Fruit fly (Drosophila melanogaster) whole organism, prepupa: Measurements from ENCODE around the gene Sry-alpha.
A peak's percentile ranks its signal among the peaks of the same experiment; 100 is the strongest.

Experiments
- Blimp-1 ChIP-seq: fragments of 200-800 bp; sonication (Bioruptor generic); optimal IDR thresholded peaks from 3 replicates; lab custom pipeline; 2017; ENCODE audit warnings: missing biosample characterization, missing genetic modification characterization, mild to moderate bottlenecking, moderate library complexity, missing genetic modification reagents
- CG10631 ChIP-seq: fragments of 200-800 bp; sonication (Bioruptor generic); optimal IDR thresholded peaks from 2 replicates; lab custom pipeline; 2016; ENCODE audit warnings: missing biosample characterization, missing genetic modification characterization
- CG10669 ChIP-seq: fragments of 200-800 bp; sonication (Bioruptor generic); optimal IDR thresholded peaks from 3 replicates; lab custom pipeline; 2018; ENCODE audit warnings: missing biosample characterization, mild to moderate bottlenecking, missing genetic modification characterization, moderate library complexity
- CG11762 ChIP-seq: fragments of 200-800 bp; sonication (Bioruptor generic); optimal IDR thresholded peaks from 3 replicates; lab custom pipeline; 2016; ENCODE audit warnings: missing biosample characterization, missing genetic modification characterization; ENCODE audit not compliant: insufficient read depth
- CG11902 ChIP-seq: fragments of 200-800 bp; sonication (Bioruptor generic); optimal IDR thresholded peaks from 3 replicates; lab custom pipeline; 2016; ENCODE audit warnings: missing biosample characterization, missing genetic modification characterization
- CG15336 ChIP-seq: fragments of 200-800 bp; sonication (Bioruptor generic); IDR thresholded peaks from 2 replicates; pipeline ENCODE4 v1.3.6; 2022; ENCODE audit warnings: missing biosample characterization, missing genetic modification characterization
- CG16779 ChIP-seq: fragments of 200-800 bp; sonication (Bioruptor generic); optimal IDR thresholded peaks from 3 replicates; lab custom pipeline; 2017; ENCODE audit warnings: missing biosample characterization, mild to moderate bottlenecking, missing genetic modification characterization
- CG3032 ChIP-seq: fragments of 200-800 bp; optimal IDR thresholded peaks from 2 replicates; lab custom pipeline; 2019; ENCODE audit warnings: missing biosample characterization, mild to moderate bottlenecking, missing genetic modification characterization, moderate library complexity
- CG31627 ChIP-seq: fragments of 200-800 bp; sonication (Bioruptor generic); optimal IDR thresholded peaks from 3 replicates; lab custom pipeline; 2016; ENCODE audit warnings: missing biosample characterization, missing genetic modification characterization
- CG32006 ChIP-seq: fragments of 200-800 bp; sonication (Bioruptor generic); optimal IDR thresholded peaks from 3 replicates; lab custom pipeline; 2017; ENCODE audit warnings: missing biosample characterization, mild to moderate bottlenecking, missing genetic modification characterization
- CG3919 ChIP-seq: fragments of 200-800 bp; sonication (Bioruptor generic); optimal IDR thresholded peaks from 3 replicates; lab custom pipeline; 2016; ENCODE audit warnings: missing biosample characterization, missing genetic modification characterization
- CG4318 ChIP-seq: fragments of 200-800 bp; sonication (Bioruptor generic); optimal IDR thresholded peaks from 3 replicates; lab custom pipeline; 2017; ENCODE audit warnings: missing biosample characterization, mild to moderate bottlenecking, missing genetic modification characterization
- CG6163 ChIP-seq: fragments of 200-800 bp; sonication (Bioruptor generic); IDR thresholded peaks from 3 replicates; pipeline ENCODE4 v1.3.6; 2022; ENCODE audit warnings: missing biosample characterization, missing genetic modification characterization
- CG6276 ChIP-seq: fragments of 200-800 bp; sonication (Bioruptor generic); optimal IDR thresholded peaks from 2 replicates; lab custom pipeline; 2017; ENCODE audit warnings: missing biosample characterization, mild to moderate bottlenecking, missing genetic modification characterization
- CG6792 ChIP-seq: fragments of 200-800 bp; sonication (Bioruptor generic); optimal IDR thresholded peaks from 3 replicates; lab custom pipeline; 2016; ENCODE audit warnings: missing biosample characterization, missing genetic modification characterization
- CG6808 ChIP-seq: fragments of 200-800 bp; sonication (Bioruptor generic); optimal IDR thresholded peaks from 3 replicates; lab custom pipeline; 2017; ENCODE audit warnings: missing biosample characterization, missing genetic modification characterization, mild to moderate bottlenecking, moderate library complexity, missing genetic modification reagents
- CG6854 ChIP-seq: fragments of 200-800 bp; sonication (Bioruptor generic); optimal IDR thresholded peaks from 2 replicates; lab custom pipeline; 2017; ENCODE audit warnings: missing biosample characterization, mild to moderate bottlenecking, missing genetic modification characterization
- CG7368 ChIP-seq: fragments of 200-800 bp; sonication (Bioruptor generic); optimal IDR thresholded peaks from 3 replicates; lab custom pipeline; 2016; ENCODE audit warnings: missing biosample characterization, missing genetic modification characterization
- CG8119 ChIP-seq: fragments of 200-800 bp; sonication (Bioruptor generic); IDR thresholded peaks from 3 replicates; pipeline ENCODE4 v1.3.6; 2022; ENCODE audit warnings: missing biosample characterization, missing genetic modification characterization
- CG8319 ChIP-seq: fragments of 200-800 bp; sonication (Bioruptor generic); optimal IDR thresholded peaks from 3 replicates; lab custom pipeline; 2016; ENCODE audit warnings: missing biosample characterization, missing genetic modification characterization
- CG8632 ChIP-seq: fragments of 200-800 bp; sonication (Bioruptor generic); optimal IDR thresholded peaks from 3 replicates; lab custom pipeline; 2016; ENCODE audit warnings: missing biosample characterization, missing genetic modification characterization
- CG9139 ChIP-seq: fragments of 200-800 bp; sonication (Bioruptor generic); optimal IDR thresholded peaks from 3 replicates; lab custom pipeline; 2017; ENCODE audit warnings: missing biosample characterization, mild to moderate bottlenecking, missing genetic modification characterization
- Eip75B ChIP-seq: fragments of 200-800 bp; sonication (Bioruptor generic); optimal IDR thresholded peaks from 3 replicates; lab custom pipeline; 2016; ENCODE audit warnings: missing biosample characterization, missing genetic modification characterization
- Eip78C ChIP-seq: fragments of 200-800 bp; sonication (Bioruptor generic); peaks from one replicate; lab custom pipeline; 2016; ENCODE audit warnings: missing biosample characterization, missing genetic modification characterization
- Ets21C ChIP-seq: fragments of 200-800 bp; sonication (Bioruptor generic); optimal IDR thresholded peaks from 3 replicates; lab custom pipeline; 2016; ENCODE audit warnings: missing biosample characterization, missing genetic modification characterization
- Ets96B ChIP-seq: fragments of 200-800 bp; optimal IDR thresholded peaks from 2 replicates; lab custom pipeline; 2019; ENCODE audit warnings: missing biosample characterization, mild to moderate bottlenecking, missing genetic modification characterization, moderate library complexity
- Gug ChIP-seq: fragments of 200-800 bp; sonication (Bioruptor generic); IDR thresholded peaks from 2 replicates; pipeline ENCODE4 v1.3.6; 2022; ENCODE audit warnings: missing biosample characterization, missing genetic modification characterization
- Hr38 ChIP-seq: sonication (Bioruptor generic); optimal IDR thresholded peaks from 2 replicates; lab custom pipeline; 2016; ENCODE audit warnings: missing biosample characterization, missing genetic modification characterization
- Hr39 ChIP-seq: fragments of 200-800 bp; sonication (Bioruptor generic); optimal IDR thresholded peaks from 2 replicates; lab custom pipeline; 2016; ENCODE audit warnings: missing biosample characterization, missing genetic modification characterization
- Hr4 ChIP-seq: fragments of 200-800 bp; sonication (Bioruptor generic); optimal IDR thresholded peaks from 3 replicates; lab custom pipeline; 2016; ENCODE audit warnings: missing biosample characterization, missing genetic modification characterization
- Met ChIP-seq: fragments of 200-800 bp; sonication (Bioruptor generic); optimal IDR thresholded peaks from 3 replicates; lab custom pipeline; 2016; ENCODE audit warnings: missing biosample characterization, missing genetic modification characterization
- Smox ChIP-seq: fragments of 200-800 bp; sonication (Bioruptor generic); optimal IDR thresholded peaks from 3 replicates; lab custom pipeline; 2016; ENCODE audit warnings: missing biosample characterization, missing genetic modification characterization
- acj6 ChIP-seq: fragments of 200-800 bp; sonication (Bioruptor generic); optimal IDR thresholded peaks from 3 replicates; lab custom pipeline; 2016; ENCODE audit warnings: missing biosample characterization, missing genetic modification characterization
- cyc ChIP-seq: fragments of 200-800 bp; sonication (Bioruptor generic); optimal IDR thresholded peaks from 3 replicates; lab custom pipeline; 2016; ENCODE audit warnings: missing biosample characterization, missing genetic modification characterization
- dsx ChIP-seq: fragments of 200-800 bp; optimal IDR thresholded peaks from 3 replicates; lab custom pipeline; 2019; ENCODE audit warnings: missing biosample characterization, mild to moderate bottlenecking, missing genetic modification characterization, moderate library complexity; ENCODE audit not compliant: poor library complexity, severe bottlenecking
- fd59A ChIP-seq: fragments of 200-800 bp; sonication (Bioruptor generic); optimal IDR thresholded peaks from 2 replicates; lab custom pipeline; 2017; ENCODE audit warnings: missing biosample characterization, mild to moderate bottlenecking, missing genetic modification characterization, missing genetic modification reagents
- fd85E ChIP-seq: fragments of 200-800 bp; sonication (Bioruptor generic); optimal IDR thresholded peaks from 3 replicates; lab custom pipeline; 2016; ENCODE audit warnings: missing biosample characterization, missing genetic modification characterization
- fkh ChIP-seq: fragments of 200-800 bp; sonication (Bioruptor generic); optimal IDR thresholded peaks from 3 replicates; lab custom pipeline; 2017; ENCODE audit warnings: missing biosample characterization, mild to moderate bottlenecking, missing genetic modification characterization, moderate library complexity
- lz ChIP-seq: fragments of 200-800 bp; sonication (Bioruptor generic); optimal IDR thresholded peaks from 3 replicates; lab custom pipeline; 2016; ENCODE audit warnings: missing biosample characterization, missing genetic modification characterization
- pdm3 ChIP-seq: fragments of 200-800 bp; sonication (Bioruptor generic); optimal IDR thresholded peaks from 3 replicates; lab custom pipeline; 2016; ENCODE audit warnings: missing biosample characterization, missing genetic modification characterization
- salr ChIP-seq, 2 experiments: fragments of 200-800 bp; sonication (Bioruptor generic); optimal IDR thresholded peaks; 3 replicates each; lab custom pipeline; 2016 to 2018; ENCODE audit warnings: missing biosample characterization in 2 of 2, missing genetic modification characterization in 2 of 2, mild to moderate bottlenecking in 1 of 2
- spab ChIP-seq: fragments of 200-800 bp; sonication (Bioruptor generic); optimal IDR thresholded peaks from 2 replicates; lab custom pipeline; 2017; ENCODE audit warnings: missing biosample characterization, mild to moderate bottlenecking, missing genetic modification characterization, missing genetic modification reagents
- ss ChIP-seq, 2 experiments: fragments of 200-800 bp; sonication (Bioruptor generic); optimal IDR thresholded peaks; 2 replicates in 1 of 2; 3 replicates in 1 of 2; lab custom pipeline; 2017 to 2018; ENCODE audit warnings: mild to moderate bottlenecking in 2 of 2, missing biosample characterization in 2 of 2, missing genetic modification characterization in 2 of 2, moderate library complexity in 1 of 2
- svp ChIP-seq: fragments of 200-800 bp; sonication (Bioruptor generic); peaks from one replicate; lab custom pipeline; 2016; ENCODE audit warnings: missing biosample characterization, missing genetic modification characterization
- topi ChIP-seq: fragments of 200-800 bp; sonication (Bioruptor generic); optimal IDR thresholded peaks from 3 replicates; lab custom pipeline; 2016; ENCODE audit warnings: missing biosample characterization, missing genetic modification characterization

Sry-alpha gene

DNA sequence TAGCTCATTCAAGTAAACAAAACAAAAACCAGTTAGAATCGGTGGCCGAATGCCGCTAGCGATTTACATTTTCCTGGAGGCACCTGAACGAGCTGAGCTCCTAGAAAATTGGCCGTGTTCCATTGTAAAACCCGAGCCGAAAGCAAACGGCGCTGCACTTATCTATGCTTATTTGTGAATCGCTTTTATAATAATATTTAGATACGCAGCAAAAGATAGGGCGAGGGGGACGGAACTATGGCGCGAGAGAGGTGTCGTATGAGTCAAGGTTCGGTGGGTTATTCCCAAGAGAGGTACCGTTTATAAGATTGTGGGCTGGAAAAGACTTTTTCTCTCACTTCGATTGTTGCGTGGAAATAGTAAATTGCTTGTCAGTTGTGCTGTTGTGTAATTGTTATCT, 24.2 kb downstream of the Sry-alpha start:
- no peak for TF ChIP-seq Eip75B (GFP tag; lab: Kevin White, UChicago)
- TF ChIP-seq CG10669 (GFP tag; lab: Kevin White, UChicago) = no peak
- TF ChIP-seq fd85E = no peak
- no peak for TF ChIP-seq ss (GFP tag; optimal IDR thresholded peaks at IDR 0.05; lab: Kevin White, UChicago)
- no peak for TF ChIP-seq CG6792 (GFP tag; lab: Kevin White, UChicago)
- TF ChIP-seq fkh (GFP tag; lab: Kevin White, UChicago) = peak; percentile 65
- TF ChIP-seq Eip78C (GFP tag; lab: Kevin White, UChicago) = peak; percentile 43
- peak; percentile 45 for TF ChIP-seq svp

DNA sequence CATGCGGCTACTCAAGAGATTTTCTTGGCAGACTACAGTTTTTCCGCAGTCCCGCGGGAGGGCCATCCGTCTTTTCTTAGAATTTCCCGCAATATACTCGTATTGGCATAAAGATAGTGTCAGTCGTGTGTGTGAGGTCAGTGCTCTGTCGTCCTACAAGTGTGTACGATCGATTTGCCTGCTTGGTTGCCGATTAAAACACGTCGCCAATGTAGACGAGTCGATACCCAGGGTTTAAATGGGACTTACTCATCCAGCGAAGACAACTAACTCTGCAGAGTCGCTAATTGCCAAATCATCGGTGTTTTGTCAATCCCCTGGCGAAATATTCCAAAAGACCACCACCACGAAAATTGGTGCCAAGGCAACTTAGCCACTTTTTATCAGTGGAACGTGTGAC, 26.5 kb downstream of the Sry-alpha start:
- TF ChIP-seq Gug (GFP tag; lab: Robert Waterston, UW) (no peak), Eip78C (GFP tag; lab: Kevin White, UChicago) (peak; percentile 25)

DNA sequence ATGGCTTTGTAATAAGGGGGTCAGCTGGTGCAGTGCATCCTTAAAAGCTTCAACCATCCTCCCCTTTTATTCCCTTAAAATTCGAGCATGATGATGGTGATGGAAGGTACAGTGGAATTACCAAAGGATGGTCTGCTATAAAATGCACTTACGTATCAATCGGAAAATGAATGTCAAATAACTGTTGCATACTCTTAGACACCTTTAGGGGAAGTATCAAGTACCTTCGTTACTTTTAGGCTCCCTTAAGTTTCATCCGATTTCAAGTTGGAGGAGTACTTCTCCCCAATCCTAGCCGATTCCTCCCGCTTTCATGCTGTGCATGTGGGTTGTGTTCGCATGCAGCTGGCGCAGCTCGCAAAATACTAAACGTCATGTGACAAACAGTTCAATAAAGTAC, 30.7 kb downstream of the Sry-alpha start:
- TF ChIP-seq lz (GFP tag; lab: Kevin White, UChicago) (no peak), CG11762 (GFP tag; lab: Kevin White, UChicago) (no peak), Gug (GFP tag; lab: Robert Waterston, UW) (no peak), CG7368 (GFP tag; lab: Kevin White, UChicago) (no peak), topi (GFP tag; lab: Kevin White, UChicago) (no peak), CG6808 (GFP tag; lab: Kevin White, UChicago) (no peak), CG10631 (GFP tag; lab: Kevin White, UChicago) (no peak), Smox (GFP tag; lab: Kevin White, UChicago) (no peak), CG10669 (GFP tag; lab: Kevin White, UChicago) (no peak), CG15336 (GFP tag; lab: Robert Waterston, UW) (no peak), dsx (GFP tag; lab: Kevin White, UChicago) (no peak), svp (no peak), CG6854 (GFP tag; lab: Kevin White, UChicago) (no peak), fd59A (GFP tag; lab: Kevin White, UChicago) (no peak), salr (GFP tag; optimal IDR thresholded peaks at IDR 0.05; lab: Kevin White, UChicago) (no peak), fkh (GFP tag; lab: Kevin White, UChicago) (no peak), CG31627 (GFP tag; lab: Kevin White, UChicago) (no peak), spab (GFP tag; lab: Kevin White, UChicago) (no peak), CG8632 (GFP tag; lab: Kevin White, UChicago) (no peak)

DNA sequence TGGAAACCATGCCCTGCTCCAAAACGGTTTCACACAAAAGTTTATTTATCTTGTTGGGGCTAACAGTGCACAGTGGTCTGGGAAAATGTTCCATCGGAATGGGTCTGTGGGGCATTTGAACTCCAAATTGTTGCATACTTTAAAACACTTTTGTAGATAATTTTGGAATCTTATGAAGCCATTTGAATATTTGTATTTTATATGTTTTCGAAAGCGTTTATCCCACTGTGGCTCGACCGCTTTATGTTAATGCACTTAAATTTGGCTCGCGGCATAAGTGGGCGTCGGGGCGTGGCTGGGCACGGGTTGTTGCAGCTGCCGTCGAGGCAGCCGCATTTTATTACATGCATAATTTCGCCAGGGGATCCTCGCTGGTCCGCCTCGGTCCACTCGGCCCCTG, 32.3 kb downstream of the Sry-alpha start:
- TF ChIP-seq CG8632 (GFP tag; lab: Kevin White, UChicago) (peak; percentile 7), CG16779 (no peak), spab (GFP tag; lab: Kevin White, UChicago) (no peak), salr (GFP tag; optimal IDR thresholded peaks at IDR 0.05; lab: Kevin White, UChicago) (no peak), CG8119 (GFP tag; lab: Robert Waterston, UW) (peak; percentile 42; the same call in 2 of the 3 replicates), acj6 (peak; percentile 37), CG4318 (GFP tag; lab: Kevin White, UChicago) (no peak), cyc (peak; percentile 40), CG3919 (GFP tag; lab: Kevin White, UChicago) (peak; percentile 43), CG3032 (no peak), CG6163 (GFP tag; lab: Robert Waterston, UW) (peak; percentile 82), CG7368 (GFP tag; lab: Kevin White, UChicago) (peak; percentile 23), Hr39 (GFP tag; lab: Kevin White, UChicago) (peak; percentile 48), ss (GFP tag; optimal IDR thresholded peaks at IDR 0.05; lab: Kevin White, UChicago) (no peak), Ets21C (GFP tag; lab: Kevin White, UChicago) (peak; percentile 42), CG8319 (GFP tag; lab: Kevin White, UChicago) (no peak), svp (peak; percentile 87), pdm3 (no peak), Hr38 (GFP tag; lab: Kevin White, UChicago) (no peak), CG32006 (GFP tag; lab: Kevin White, UChicago) (peak; percentile 32), CG6276 (GFP tag; lab: Kevin White, UChicago) (peak; percentile 35), Met (GFP tag; lab: Kevin White, UChicago) (peak; percentile 23), Ets96B (no peak), Eip78C (GFP tag; lab: Kevin White, UChicago) (peak; percentile 75), CG6808 (GFP tag; lab: Kevin White, UChicago) (no peak), CG11902 (GFP tag; lab: Kevin White, UChicago) (peak; percentile 11), CG9139 (GFP tag; lab: Kevin White, UChicago) (no peak), Hr4 (GFP tag; lab: Kevin White, UChicago) (peak; percentile 37), Blimp-1 (no peak)
